Fruit fly (Drosophila melanogaster) whole organism, wandering third instar larva: ENCODE measurements around the gene vib.

ENCODE experiments used
- Abd-B ChIP-seq: fragments of >200 bp; optimal IDR thresholded peaks from 2 replicates; lab custom pipeline; 2017; ENCODE audit warnings: missing biosample characterization, missing genetic modification characterization
- CrebA ChIP-seq: fragments of 200-800 bp; sonication (Bioruptor generic); optimal IDR thresholded peaks from 2 replicates; lab custom pipeline; 2016; ENCODE audit warnings: missing biosample characterization, mild to moderate bottlenecking, missing genetic modification characterization, borderline replicate concordance
- Dfd ChIP-seq: fragments of >200 bp; optimal IDR thresholded peaks from 2 replicates; lab custom pipeline; 2017; ENCODE audit warnings: missing biosample characterization, missing genetic modification characterization
- Dif ChIP-seq: fragments of 200-275, 200-300 bp; sonication (Bioruptor generic); optimal IDR thresholded peaks from 2 replicates; lab custom pipeline; 2018; ENCODE audit warnings: missing biosample characterization, missing genetic modification characterization; ENCODE audit not compliant: partially characterized antibody
- GATAd ChIP-seq: sonication (Bioruptor generic); optimal IDR thresholded peaks from 2 replicates; lab custom pipeline; 2016; ENCODE audit warnings: missing biosample characterization, missing genetic modification characterization
- HLH106 ChIP-seq: fragments of 200-800 bp; optimal IDR thresholded peaks from 3 replicates; lab custom pipeline; 2019; ENCODE audit warnings: missing biosample characterization, mild to moderate bottlenecking, missing genetic modification characterization, moderate library complexity
- Hnf4 ChIP-seq: fragments of 200-800 bp; sonication (Bioruptor generic); optimal IDR thresholded peaks from 2 replicates; lab custom pipeline; 2016; ENCODE audit warnings: missing biosample characterization, mild to moderate bottlenecking, missing genetic modification characterization
- Hr78 ChIP-seq: fragments of >200 bp; optimal IDR thresholded peaks from 2 replicates; lab custom pipeline; 2017; ENCODE audit warnings: missing biosample characterization, missing genetic modification characterization
- Hr83 ChIP-seq: fragments of 200-300 bp; sonication (Bioruptor generic); optimal IDR thresholded peaks from 2 replicates; lab custom pipeline; 2016; ENCODE audit warnings: missing biosample characterization, mild to moderate bottlenecking, missing genetic modification characterization, moderate library complexity; ENCODE audit not compliant: poor library complexity, severe bottlenecking
- Jra ChIP-seq: sonication (Bioruptor generic); optimal IDR thresholded peaks from 2 replicates; lab custom pipeline; 2016; ENCODE audit warnings: missing biosample characterization, missing genetic modification characterization
- Myc ChIP-seq: fragments of >200 bp; optimal IDR thresholded peaks from 2 replicates; lab custom pipeline; 2017
- N ChIP-seq: fragments of >200 bp; optimal IDR thresholded peaks from 2 replicates; lab custom pipeline; 2018; ENCODE audit warnings: missing biosample characterization, missing external identifiers, missing genetic modification characterization
- Sp1 ChIP-seq: fragments of 200-800 bp; sonication (Bioruptor generic); optimal IDR thresholded peaks from 3 replicates; lab custom pipeline; 2019; ENCODE audit warnings: missing biosample characterization, mild to moderate bottlenecking, missing genetic modification characterization, moderate library complexity
- Vsx2 ChIP-seq: fragments of 200-300, 225-300 bp; sonication (Bioruptor generic); optimal IDR thresholded peaks from 2 replicates; lab custom pipeline; 2018; ENCODE audit warnings: missing biosample characterization, missing genetic modification characterization; ENCODE audit not compliant: partially characterized antibody
- br ChIP-seq: fragments of 200-800 bp; sonication (Bioruptor generic); optimal IDR thresholded peaks from 2 replicates; lab custom pipeline; 2016; ENCODE audit warnings: missing biosample characterization, missing genetic modification characterization
- dl ChIP-seq, 2 experiments: fragments of 175-275, 200-275 bp in 1 of 2; fragments of 200-275 bp in 1 of 2; sonication (Bioruptor generic); optimal IDR thresholded peaks; lab custom pipeline; 2018; ENCODE audit warnings: mild to moderate bottlenecking in 2 of 2, missing biosample characterization in 2 of 2, missing genetic modification characterization in 2 of 2, moderate library complexity in 2 of 2; ENCODE audit not compliant: partially characterized antibody in 2 of 2, insufficient read depth in 1 of 2
- dmrt93B ChIP-seq: fragments of 200-800 bp; sonication (Bioruptor generic); optimal IDR thresholded peaks from 2 replicates; lab custom pipeline; 2018; ENCODE audit warnings: missing biosample characterization, mild to moderate bottlenecking, missing genetic modification characterization
- dsf ChIP-seq: sonication (Bioruptor generic); optimal IDR thresholded peaks from 2 replicates; lab custom pipeline; 2016; ENCODE audit warnings: missing biosample characterization, missing genetic modification characterization, borderline replicate concordance
- ey ChIP-seq: fragments of 200-800 bp; sonication (Bioruptor generic); optimal IDR thresholded peaks from 2 replicates; lab custom pipeline; 2016; ENCODE audit warnings: missing biosample characterization, missing genetic modification characterization
- fru ChIP-seq: fragments of 200-800 bp; sonication (Bioruptor generic); optimal IDR thresholded peaks from 3 replicates; lab custom pipeline; 2016; ENCODE audit warnings: missing biosample characterization, mild to moderate bottlenecking, missing genetic modification characterization
- jim ChIP-seq: fragments of 175-275, 200-325 bp; sonication (Bioruptor generic); optimal IDR thresholded peaks from 2 replicates; lab custom pipeline; 2016; ENCODE audit warnings: missing biosample characterization, mild to moderate bottlenecking, missing genetic modification characterization
- lola ChIP-seq: fragments of >200 bp; optimal IDR thresholded peaks from 2 replicates; lab custom pipeline; 2017; ENCODE audit warnings: missing biosample characterization, missing genetic modification characterization
- pan ChIP-seq: fragments of >200 bp; optimal IDR thresholded peaks from 2 replicates; lab custom pipeline; 2017
- rgr ChIP-seq: fragments of 200-800 bp; sonication (Bioruptor generic); optimal IDR thresholded peaks from 3 replicates; lab custom pipeline; 2016; ENCODE audit warnings: missing biosample characterization, mild to moderate bottlenecking, missing genetic modification characterization
- sage ChIP-seq: fragments of 200-800 bp; sonication (Bioruptor generic); optimal IDR thresholded peaks from 2 replicates; lab custom pipeline; 2016; ENCODE audit warnings: missing biosample characterization, mild to moderate bottlenecking, missing genetic modification characterization
- sv ChIP-seq: fragments of 200-800 bp; sonication (Bioruptor generic); optimal IDR thresholded peaks from 3 replicates; lab custom pipeline; 2016; ENCODE audit warnings: missing biosample characterization, missing genetic modification characterization
- tai ChIP-seq: sonication (Bioruptor generic); optimal IDR thresholded peaks from 2 replicates; lab custom pipeline; 2016; ENCODE audit warnings: missing biosample characterization, missing genetic modification characterization
- usp ChIP-seq: fragments of >200 bp; optimal IDR thresholded peaks from 2 replicates; lab custom pipeline; 2017; ENCODE audit warnings: missing biosample characterization, missing genetic modification characterization
- woc ChIP-seq: sonication (Bioruptor generic); optimal IDR thresholded peaks from 2 replicates; lab custom pipeline; 2016; ENCODE audit warnings: missing biosample characterization, mild to moderate bottlenecking, missing genetic modification characterization

vib gene

DNA sequence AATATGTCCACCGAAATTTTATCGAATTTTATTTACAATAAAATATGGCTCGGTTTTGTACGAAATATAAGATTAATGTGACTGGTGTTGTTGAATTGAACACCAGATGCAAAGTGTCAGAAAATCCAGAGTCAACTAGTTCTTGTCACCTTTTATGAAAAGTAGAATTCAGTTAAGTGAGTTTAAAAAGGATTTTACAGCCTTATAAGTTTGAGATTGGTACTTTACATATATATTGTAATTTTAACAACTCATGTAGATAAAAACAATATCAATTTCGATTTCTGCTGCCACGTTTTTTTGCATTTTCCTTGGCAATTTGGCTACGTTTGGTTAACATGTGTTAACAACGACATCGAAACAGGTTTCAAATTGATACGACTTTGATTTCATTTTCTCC lies 21.6 kb upstream of the vib start, which contains the start of gene CG5217:
Gene CG5217, minus strand, starts transcription at position 101 of the 400 bp plus-strand sequence.
- TF ChIP-seq GATAd (GFP tag; lab: Kevin White, UChicago) (no peak), dmrt93B (GFP tag; lab: Kevin White, UChicago) (no peak), fru (GFP tag; lab: Kevin White, UChicago) (no peak), lola (GFP tag; lab: Kevin White, UChicago) (no peak), Hr83 (GFP tag; lab: Kevin White, UChicago) (no peak), dl (GFP tag; optimal IDR thresholded peaks at IDR 0.05; lab: Kevin White, UChicago; ENCODE audit: insufficient read depth in 1 of 2, partially characterized antibody in 2 of 2) (no peak), dsf (GFP tag; lab: Kevin White, UChicago) (no peak), Abd-B (GFP tag; lab: Kevin White, UChicago) (no peak), Hnf4 (GFP tag; lab: Kevin White, UChicago) (no peak), CrebA (no peak)
- TF ChIP-seq, all 38 proteins: peak for 0

DNA sequence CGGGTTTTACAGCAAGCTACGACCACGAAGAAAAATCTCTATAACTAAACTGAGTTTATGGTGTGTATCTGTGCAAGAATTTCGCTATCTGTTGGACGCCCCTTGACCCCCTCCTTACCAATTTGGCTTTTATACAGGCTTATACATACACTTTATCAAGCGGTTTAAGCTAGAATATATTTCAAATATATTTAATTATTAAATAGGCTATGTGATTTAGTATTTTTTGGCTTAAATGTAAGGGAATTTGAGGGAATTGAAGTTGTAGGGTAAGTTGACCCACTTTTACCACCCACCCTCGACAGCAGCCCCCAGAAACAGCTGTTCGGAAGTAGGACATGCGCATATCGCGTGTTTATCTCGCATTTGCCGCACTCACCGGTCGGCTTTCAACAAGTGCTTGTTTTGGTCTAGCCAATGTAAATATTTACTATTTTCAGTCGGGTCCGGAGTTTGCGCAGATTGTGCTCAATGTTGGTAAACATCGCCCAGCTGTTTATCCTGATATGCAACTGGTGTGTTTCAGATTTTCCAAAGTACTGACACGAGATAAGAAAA lies 19.7 kb upstream of the vib start, which contains the start of gene unc79:
Gene unc79, minus strand, starts transcription at position 51 of the 558 bp plus-strand sequence.
- no peak for TF ChIP-seq GATAd (GFP tag; lab: Kevin White, UChicago)
- no peak for TF ChIP-seq dsf (GFP tag; lab: Kevin White, UChicago)
- TF ChIP-seq usp (GFP tag; lab: Kevin White, UChicago), result no peak
- no peak for TF ChIP-seq dl (GFP tag; optimal IDR thresholded peaks at IDR 0.05; lab: Kevin White, UChicago; ENCODE audit: insufficient read depth in 1 of 2, partially characterized antibody in 2 of 2)
- no peak for TF ChIP-seq Myc (lab: Kevin White, UChicago)
- no peak for TF ChIP-seq Dif (GFP tag; lab: Kevin White, UChicago)
- TF ChIP-seq rgr (GFP tag; lab: Kevin White, UChicago), result no peak
- no peak for TF ChIP-seq Jra (GFP tag; lab: Kevin White, UChicago)
- no peak for TF ChIP-seq Vsx2 (GFP tag; lab: Kevin White, UChicago)
- TF ChIP-seq CrebA, result no peak
- TF ChIP-seq N, result no peak
- no peak for TF ChIP-seq lola (GFP tag; lab: Kevin White, UChicago)
- no peak for TF ChIP-seq sv (GFP tag; lab: Kevin White, UChicago)
- no peak for TF ChIP-seq ey (GFP tag; lab: Kevin White, UChicago)
- TF ChIP-seq, all 38 proteins: peak for 0

DNA sequence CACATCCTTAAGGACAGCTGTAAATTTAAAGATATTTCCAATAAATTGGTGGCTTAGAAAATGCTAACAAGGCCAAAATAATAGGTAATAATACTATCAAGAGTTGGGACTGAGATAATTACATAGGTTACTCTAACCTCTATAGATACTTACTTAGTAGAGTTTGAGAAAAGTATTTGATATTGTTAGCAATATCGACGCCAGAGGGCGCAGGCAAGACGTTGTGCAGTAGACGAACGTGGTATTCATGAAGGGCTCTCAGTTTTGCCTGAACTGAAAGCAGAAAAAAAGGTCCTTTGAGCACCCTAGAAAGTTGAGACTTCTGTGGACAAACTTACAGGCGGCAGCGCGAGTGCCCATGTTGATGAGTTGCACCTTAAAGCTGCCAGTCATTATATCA lies 18.9 kb upstream of the vib start:
- TF ChIP-seq jim (GFP tag; lab: Kevin White, UChicago), result no peak
- no peak for TF ChIP-seq lola (GFP tag; lab: Kevin White, UChicago)
- TF ChIP-seq Vsx2 (GFP tag; lab: Kevin White, UChicago), result no peak
- no peak for TF ChIP-seq Myc (lab: Kevin White, UChicago)
- no peak for TF ChIP-seq Sp1 (GFP tag; lab: Kevin White, UChicago)
- TF ChIP-seq Dif (GFP tag; lab: Kevin White, UChicago), result no peak
- TF ChIP-seq dl (GFP tag; optimal IDR thresholded peaks at IDR 0.05; lab: Kevin White, UChicago; ENCODE audit: insufficient read depth in 1 of 2, partially characterized antibody in 2 of 2), result no peak

DNA sequence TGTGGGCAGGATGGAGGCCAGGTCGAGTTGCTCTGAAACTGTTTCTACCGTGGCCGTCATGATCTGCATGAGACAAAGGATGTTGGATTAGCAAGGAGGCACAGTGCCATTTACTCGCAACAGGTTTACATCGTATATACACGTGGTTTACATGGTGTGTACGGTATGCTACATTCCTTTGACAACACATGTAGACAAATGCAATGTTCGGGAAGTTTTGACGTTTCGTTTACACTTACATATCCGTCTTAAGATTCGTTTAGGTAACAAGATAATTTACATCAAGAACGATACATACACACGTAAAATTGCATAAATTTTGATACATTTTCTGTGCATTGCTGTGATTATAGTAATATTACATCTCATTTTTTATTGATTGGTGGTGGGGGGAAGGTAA lies 12.5 kb upstream of the vib start:
- TF ChIP-seq Abd-B (GFP tag; lab: Kevin White, UChicago) (no peak), br (GFP tag; lab: Kevin White, UChicago) (no peak), pan (lab: Kevin White, UChicago) (no peak), Myc (lab: Kevin White, UChicago) (no peak), Sp1 (GFP tag; lab: Kevin White, UChicago) (no peak), rgr (GFP tag; lab: Kevin White, UChicago) (no peak), woc (no peak)

DNA sequence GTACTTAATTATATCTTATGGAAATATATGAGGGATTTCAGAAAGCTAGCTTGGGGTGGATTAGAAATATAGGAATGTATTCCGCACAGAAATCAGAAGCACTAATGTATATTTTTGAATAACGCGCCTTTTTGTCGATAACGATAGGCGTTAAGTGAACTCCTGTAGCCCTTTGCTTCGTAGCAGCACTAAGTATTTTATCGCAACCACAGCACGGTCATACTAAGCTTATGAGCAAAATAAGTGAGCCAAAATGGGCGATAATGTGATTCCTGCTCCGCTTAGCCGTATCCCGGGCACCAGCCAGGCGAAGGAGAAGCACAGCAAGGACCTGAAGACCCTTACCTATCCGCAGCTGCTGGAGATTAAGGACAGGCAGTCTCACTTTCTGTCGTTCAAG lies 2.8 kb upstream of the vib start, which contains the start of the genes CG5250 and Polr2M:
Gene CG5250, minus strand, starts transcription at position 32 of the 400 bp plus-strand sequence.
Gene Polr2M, plus strand, starts transcription at position 219 of the 400 bp plus-strand sequence.
- no peak for TF ChIP-seq dl (GFP tag; optimal IDR thresholded peaks at IDR 0.05; lab: Kevin White, UChicago; ENCODE audit: insufficient read depth in 1 of 2, partially characterized antibody in 2 of 2)
- no peak for TF ChIP-seq Myc (lab: Kevin White, UChicago)
- TF ChIP-seq sage (GFP tag; lab: Kevin White, UChicago), result no peak
- TF ChIP-seq lola (GFP tag; lab: Kevin White, UChicago), result no peak
- no peak for TF ChIP-seq dmrt93B (GFP tag; lab: Kevin White, UChicago)
- no peak for TF ChIP-seq HLH106 (tag; lab: Kevin White, UChicago)
- no peak for TF ChIP-seq Hnf4 (GFP tag; lab: Kevin White, UChicago)
- no peak for TF ChIP-seq tai
- no peak for TF ChIP-seq ey (GFP tag; lab: Kevin White, UChicago)
- TF ChIP-seq fru (GFP tag; lab: Kevin White, UChicago), result no peak
- no peak for TF ChIP-seq Jra (GFP tag; lab: Kevin White, UChicago)
- no peak for TF ChIP-seq Dfd
- no peak for TF ChIP-seq Vsx2 (GFP tag; lab: Kevin White, UChicago)
- no peak for TF ChIP-seq Hr78
- no peak for TF ChIP-seq Abd-B (GFP tag; lab: Kevin White, UChicago)
- no peak for TF ChIP-seq GATAd (GFP tag; lab: Kevin White, UChicago)
